Worm (Caenorhabditis elegans) whole organism, early embryonic: ENCODE data around the gene golg-2.

ENCODE experiments used
- aly-1 ChIP-seq: sonication (generic microtip); optimal IDR thresholded peaks from 2 replicates; lab custom pipeline; 2016; ENCODE audit warnings: missing genetic modification characterization, missing compliant biosample characterization
- ama-1 ChIP-seq: fragments of 150-350 bp; optimal IDR thresholded peaks from 2 replicates; lab custom pipeline; 2014
- ceh-13 ChIP-seq: fragments of 200-800 bp; sonication (Bioruptor generic); optimal IDR thresholded peaks from 2 replicates; lab custom pipeline; 2018; ENCODE audit warnings: mild to moderate bottlenecking, missing genetic modification characterization, missing compliant biosample characterization
- ceh-36 ChIP-seq: sonication (generic microtip); optimal IDR thresholded peaks from 2 replicates; lab custom pipeline; 2016; ENCODE audit warnings: missing genetic modification characterization, inconsistent platforms, missing compliant biosample characterization
- hmbx-1 ChIP-seq: sonication (generic microtip); optimal IDR thresholded peaks from 2 replicates; lab custom pipeline; 2016; ENCODE audit warnings: mild to moderate bottlenecking, missing genetic modification characterization, missing compliant biosample characterization
- hmg-4 ChIP-seq: fragments of 200-800 bp; sonication (Bioruptor generic); optimal IDR thresholded peaks from 2 replicates; lab custom pipeline; 2018; ENCODE audit warnings: mild to moderate bottlenecking, missing genetic modification characterization, missing compliant biosample characterization
- hnd-1 ChIP-seq: sonication (generic microtip); optimal IDR thresholded peaks from 2 replicates; lab custom pipeline; 2016; ENCODE audit warnings: missing genetic modification characterization, missing compliant biosample characterization

DNA sequence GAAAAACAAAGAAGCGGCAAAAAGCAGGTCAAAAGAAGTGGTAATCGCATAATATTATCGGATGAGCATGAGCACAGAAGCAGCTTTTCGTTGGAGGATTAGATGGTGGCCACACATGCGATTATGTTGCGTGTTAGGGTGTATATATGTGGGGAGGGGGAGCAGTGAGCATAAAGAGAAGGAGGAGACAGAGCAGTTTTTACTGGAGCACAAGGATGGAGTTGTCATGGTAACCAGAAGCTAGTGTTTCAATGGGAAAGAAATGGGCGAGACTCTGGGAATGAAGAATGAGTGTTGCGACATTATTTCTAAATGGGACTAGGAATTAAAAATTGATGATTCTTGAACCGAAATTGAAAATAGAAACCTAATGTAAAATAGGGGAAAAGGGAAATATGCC, 28.0 kb upstream of the golg-2 start, which contains the start of gene C27A2.8:
- no peak for TF ChIP-seq hnd-1
- no peak for TF ChIP-seq ceh-36 (tag; lab: Kevin White, UChicago)
- TF ChIP-seq ceh-13 (GFP tag; lab: Kevin White, UChicago) = no peak
- peak; percentile 10 for TF ChIP-seq aly-1
- no peak for TF ChIP-seq ama-1 (lab: Kevin White, UChicago)
- TF ChIP-seq hmg-4 = no peak
- TF ChIP-seq hmbx-1 (tag; lab: Kevin White, UChicago) = no peak
